Fruit fly (Drosophila melanogaster): ENCODE results near the gene CG4572.
A peak's percentile ranks its signal among the peaks of the same experiment; 100 is the strongest.

CG4572 gene

dm6 chr3R:19859370-19860033, 4.7 kb downstream of the CG4572 start (continued):
- TF ChIP-seq lab (GFP tag; optimal IDR thresholded peaks at IDR 0.05): peak; percentile 57
- 0 out of 2 replicates have a peak, but pooled peaks have one; percentile 24 for TF ChIP-seq lmd (GFP tag; IDR thresholded peaks at IDR 0.05)
- TF ChIP-seq grau (tag; optimal IDR thresholded peaks at IDR 0.05): peak; percentile 18
- no peak for TF ChIP-seq ci (GFP tag; IDR thresholded peaks at IDR 0.05)
- TF ChIP-seq Hr3 (GFP tag; optimal IDR thresholded peaks at IDR 0.05): no peak
- TF ChIP-seq Hey (tag; optimal IDR thresholded peaks at IDR 0.05): peak; percentile 79
- no peak for TF ChIP-seq CG12104 (GFP tag; optimal IDR thresholded peaks at IDR 0.05)
- TF ChIP-seq CG16863 (GFP tag; optimal IDR thresholded peaks at IDR 0.05): no peak
- TF ChIP-seq GATAe (GFP tag; conservative IDR thresholded peaks at IDR 0.05): no peak
- TF ChIP-seq otp (GFP tag; IDR thresholded peaks at IDR 0.05): no peak
- TF ChIP-seq CG3847 (GFP tag; IDR thresholded peaks at IDR 0.05): no peak
- TF ChIP-seq CG7786 (GFP tag; optimal IDR thresholded peaks at IDR 0.05): peak; percentile 5
- peak; percentile 8 for TF ChIP-seq sd (tag; optimal IDR thresholded peaks at IDR 0.05)
- peak; percentile 7 for TF ChIP-seq CG30403 (GFP tag; optimal IDR thresholded peaks at IDR 0.05)
- no peak for TF ChIP-seq pb (GFP tag; optimal IDR thresholded peaks at IDR 0.05)
- no peak for TF ChIP-seq eyg (GFP tag; optimal IDR thresholded peaks at IDR 0.05)
- TF ChIP-seq CG16779 (GFP tag; IDR thresholded peaks at IDR 0.05): no peak
- TF ChIP-seq ken (GFP tag; IDR thresholded peaks at IDR 0.05): no peak
- TF ChIP-seq gcm (GFP tag; optimal IDR thresholded peaks at IDR 0.05): peak; percentile 28
- no peak for TF ChIP-seq btn (GFP tag; optimal IDR thresholded peaks at IDR 0.05)
- no peak for TF ChIP-seq Hmx (GFP tag; optimal IDR thresholded peaks at IDR 0.05)
- TF ChIP-seq CG2875 (GFP tag; optimal IDR thresholded peaks at IDR 0.05): no peak
- TF ChIP-seq E2f2 (GFP tag; IDR thresholded peaks at IDR 0.05): no peak
- no peak for TF ChIP-seq CG10267 (tag; optimal IDR thresholded peaks at IDR 0.05)
- no peak for TF ChIP-seq Hsf (GFP tag; optimal IDR thresholded peaks at IDR 0.05)
- TF ChIP-seq NK7.1 (GFP tag; optimal IDR thresholded peaks at IDR 0.05): no peak
- peak; percentile 88 for TF ChIP-seq mirr (GFP tag; optimal IDR thresholded peaks at IDR 0.05)
- TF ChIP-seq Taf1 (GFP tag; IDR thresholded peaks at IDR 0.05): no peak
- TF ChIP-seq Hmr (GFP tag; optimal IDR thresholded peaks at IDR 0.05): peak; percentile 39
- no peak for TF ChIP-seq insv (GFP tag; optimal IDR thresholded peaks at IDR 0.05)
- TF ChIP-seq disco-r (GFP tag; optimal IDR thresholded peaks at IDR 0.05): no peak
- no peak for TF ChIP-seq Doc2 (GFP tag; IDR thresholded peaks at IDR 0.05)
- no peak for TF ChIP-seq Hr51 (GFP tag; optimal IDR thresholded peaks at IDR 0.05)
- 0 out of 2 replicates have a peak, but pooled peaks have one; percentile 26 for TF ChIP-seq CG32532 (GFP tag; IDR thresholded peaks at IDR 0.05)
- peak; percentile 12 for TF ChIP-seq CG9437 (GFP tag; optimal IDR thresholded peaks at IDR 0.05)
- peak; percentile 14 for TF ChIP-seq mam (GFP tag; optimal IDR thresholded peaks at IDR 0.05)
- TF ChIP-seq CG8924 (tag; optimal IDR thresholded peaks at IDR 0.05): no peak
- TF ChIP-seq cwo (GFP tag; optimal IDR thresholded peaks at IDR 0.05): peak; percentile 36
- no peak for TF ChIP-seq CG18619 (GFP tag; optimal IDR thresholded peaks at IDR 0.05)
- no peak for TF ChIP-seq ERR (GFP tag; optimal IDR thresholded peaks at IDR 0.05)
- TF ChIP-seq CG17361 (GFP tag; IDR thresholded peaks at IDR 0.05): peak; percentile 53; the same call in 1 of the 3 replicates
- TF ChIP-seq Sry-δ (GFP tag; optimal IDR thresholded peaks at IDR 0.05): no peak
- TF ChIP-seq NFAT (GFP tag; IDR thresholded peaks at IDR 0.05): 0 out of 2 replicates have a peak, but pooled peaks have one; percentile 11
- TF ChIP-seq Bteb2 (GFP tag; optimal IDR thresholded peaks at IDR 0.05): no peak
- TF ChIP-seq CG2120 (GFP tag; optimal IDR thresholded peaks at IDR 0.05): peak; percentile 32
- no peak for TF ChIP-seq CG6654 (GFP tag; optimal IDR thresholded peaks at IDR 0.05)
- TF ChIP-seq sim (GFP tag; IDR thresholded peaks at IDR 0.05): no peak
- TF ChIP-seq CG8290 (GFP tag; optimal IDR thresholded peaks at IDR 0.05): no peak
- TF ChIP-seq CG8290 (tag; optimal IDR thresholded peaks at IDR 0.05): peak in 1 of 2 experiments; percentile 30
- TF ChIP-seq CG14965 (GFP tag; optimal IDR thresholded peaks at IDR 0.05; ENCODE audit: borderline replicate concordance): no peak
- peak; percentile 1 for TF ChIP-seq Sox102F (GFP tag; optimal IDR thresholded peaks at IDR 0.05)
